Worm (Caenorhabditis elegans) whole organism, young adult: ENCODE measurements around the gene ints-11.

Experiments
- B0035.1 ChIP-seq: sonication (generic microtip); optimal IDR thresholded peaks from 2 replicates; lab custom pipeline; 2016; ENCODE audit warnings: missing genetic modification characterization, mild to moderate bottlenecking, missing compliant biosample characterization, missing genotype, missing genetic modification reagents
- F23B12.7 ChIP-seq: sonication (generic microtip); optimal IDR thresholded peaks from 2 replicates; lab custom pipeline; 2017; ENCODE audit warnings: missing genetic modification characterization, mild to moderate bottlenecking, missing compliant biosample characterization, antibody characterized with exemption, moderate library complexity; ENCODE audit not compliant: insufficient read depth
- F52B5.7 ChIP-seq: sonication (generic microtip); optimal IDR thresholded peaks from 2 replicates; lab custom pipeline; 2016; ENCODE audit warnings: mild to moderate bottlenecking, missing genetic modification characterization, missing compliant biosample characterization
- F55B11.4 ChIP-seq: sonication (generic microtip); optimal IDR thresholded peaks from 2 replicates; lab custom pipeline; 2016; ENCODE audit warnings: missing compliant biosample characterization, missing genetic modification characterization, borderline replicate concordance; ENCODE audit not compliant: insufficient read depth
- F57A8.1 ChIP-seq: fragments of 200-800 bp; sonication (Bioruptor generic); optimal IDR thresholded peaks from 2 replicates; lab custom pipeline; 2018; ENCODE audit warnings: mild to moderate bottlenecking, missing genetic modification characterization, moderate library complexity, missing compliant biosample characterization
- K12H6.12 ChIP-seq: fragments of 200-800 bp; sonication (Bioruptor generic); optimal IDR thresholded peaks from 2 replicates; lab custom pipeline; 2018; ENCODE audit warnings: mild to moderate bottlenecking, missing genetic modification characterization, missing compliant biosample characterization
- T07F8.4 ChIP-seq: sonication (generic microtip); optimal IDR thresholded peaks from 2 replicates; lab custom pipeline; 2016; ENCODE audit warnings: mild to moderate bottlenecking, missing genetic modification characterization, moderate library complexity, missing compliant biosample characterization
- Y53G8AR.9 ChIP-seq: fragments of 200-800 bp; sonication (Bioruptor generic); conservative IDR thresholded peaks from 2 replicates; pipeline ENCODE4 v1.3.6; 2022; ENCODE audit warnings: missing genetic modification reagents, missing genetic modification characterization, missing compliant biosample characterization
- Y79H2A.3 ChIP-seq: fragments of 200-800 bp; sonication (Bioruptor generic); conservative IDR thresholded peaks from 2 replicates; pipeline ENCODE4 v1.3.6; 2022; ENCODE audit warnings: missing genetic modification reagents, missing genetic modification characterization, missing compliant biosample characterization
- Y95B8A.8 ChIP-seq: fragments of 200-800 bp; sonication (Bioruptor generic); IDR thresholded peaks from 2 replicates; pipeline ENCODE4 v1.3.6; 2022; ENCODE audit warnings: missing genetic modification reagents, missing genetic modification characterization, missing compliant biosample characterization
- akir-1 ChIP-seq: fragments of 200-800 bp; sonication (Bioruptor generic); optimal IDR thresholded peaks from 2 replicates; lab custom pipeline; 2018; ENCODE audit warnings: mild to moderate bottlenecking, missing genetic modification characterization, moderate library complexity, missing compliant biosample characterization
- aptf-2 ChIP-seq: fragments of 200-800 bp; sonication (Bioruptor generic); conservative IDR thresholded peaks from 2 replicates; pipeline ENCODE4 v1.3.6; 2022; ENCODE audit warnings: missing genetic modification reagents, missing genetic modification characterization, missing compliant biosample characterization
- athp-1 ChIP-seq: sonication (generic microtip); optimal IDR thresholded peaks from 2 replicates; lab custom pipeline; 2017; ENCODE audit warnings: mild to moderate bottlenecking, missing genetic modification characterization, missing compliant biosample characterization
- attf-3 ChIP-seq: fragments of 200-800 bp; sonication (Bioruptor generic); conservative IDR thresholded peaks from 2 replicates; pipeline ENCODE4 v1.3.6; 2022; ENCODE audit warnings: missing genetic modification reagents, missing genetic modification characterization, missing compliant biosample characterization
- attf-6 ChIP-seq: fragments of 200-800 bp; sonication (Bioruptor generic); IDR thresholded peaks from 2 replicates; pipeline ENCODE4 v1.3.6; 2022; ENCODE audit warnings: missing genetic modification reagents, missing genetic modification characterization, missing compliant biosample characterization
- bed-1 ChIP-seq: fragments of 200-800 bp; sonication (Bioruptor generic); IDR thresholded peaks from 2 replicates; pipeline ENCODE4 v1.3.6; 2022; ENCODE audit warnings: missing genetic modification reagents, missing genetic modification characterization, missing compliant biosample characterization
- cebp-1 ChIP-seq, 2 experiments: fragments of 200-800 bp in 1 of 2; sonication (Bioruptor generic) in 1 of 2; sonication (generic microtip) in 1 of 2; IDR thresholded peaks in 1 of 2; optimal IDR thresholded peaks in 1 of 2; 2 replicates each; pipeline versions ENCODE4 v1.3.6 to Lab custom; 2017 to 2022; ENCODE audit warnings: missing compliant biosample characterization in 2 of 2, missing genetic modification characterization in 2 of 2, mild to moderate bottlenecking in 1 of 2, missing genetic modification reagents in 1 of 2, moderate library complexity in 1 of 2
- ceh-27 ChIP-seq: fragments of 200-800 bp; sonication (Bioruptor generic); optimal IDR thresholded peaks from 2 replicates; lab custom pipeline; 2018; ENCODE audit warnings: mild to moderate bottlenecking, missing genetic modification characterization, moderate library complexity, missing compliant biosample characterization
- ceh-58 ChIP-seq: fragments of 200-800 bp; sonication (Bioruptor generic); IDR thresholded peaks from 2 replicates; pipeline ENCODE4 v1.3.6; 2022; ENCODE audit warnings: missing genetic modification characterization, missing compliant biosample characterization
- chd-7 ChIP-seq: sonication (generic microtip); optimal IDR thresholded peaks from 2 replicates; lab custom pipeline; 2016; ENCODE audit warnings: mild to moderate bottlenecking, missing genetic modification characterization, moderate library complexity, missing compliant biosample characterization
- dox-1 ChIP-seq: fragments of 200-800 bp; sonication (Bioruptor generic); IDR thresholded peaks from 2 replicates; pipeline ENCODE4 v1.3.6; 2022; ENCODE audit warnings: missing genetic modification reagents, missing genetic modification characterization, missing compliant biosample characterization
- efl-1 ChIP-seq: fragments of 150-350 bp; optimal IDR thresholded peaks from 2 replicates; lab custom pipeline; 2014; ENCODE audit warnings: missing biosample characterization, missing genetic modification reagents, missing genetic modification characterization
- egl-18 ChIP-seq: fragments of 200-800 bp; sonication (Bioruptor generic); IDR thresholded peaks from 2 replicates; pipeline ENCODE4 v1.3.6; 2022; ENCODE audit warnings: missing genetic modification reagents, missing genetic modification characterization, missing compliant biosample characterization
- egl-44 ChIP-seq: fragments of 200-800 bp; sonication (Bioruptor generic); IDR thresholded peaks from 2 replicates; pipeline ENCODE4 v1.3.6; 2022; ENCODE audit warnings: missing genetic modification reagents, missing genetic modification characterization, missing compliant biosample characterization
- ekl-4 ChIP-seq: fragments of 200-800 bp; sonication (Bioruptor generic); IDR thresholded peaks from 2 replicates; pipeline ENCODE4 v1.3.6; 2022; ENCODE audit warnings: missing genetic modification reagents, missing genetic modification characterization, missing compliant biosample characterization
- ets-4 ChIP-seq: fragments of 200-800 bp; sonication (Bioruptor generic); optimal IDR thresholded peaks from 2 replicates; lab custom pipeline; 2018; ENCODE audit warnings: mild to moderate bottlenecking, missing genetic modification characterization, missing compliant biosample characterization
- hmg-1.2 ChIP-seq: fragments of 200-800 bp; sonication (Bioruptor generic); IDR thresholded peaks from 2 replicates; pipeline ENCODE4 v1.3.6; 2022; ENCODE audit warnings: missing genetic modification reagents, missing genetic modification characterization, missing compliant biosample characterization
- lin-26 ChIP-seq: fragments of 200-800 bp; sonication (Bioruptor generic); IDR thresholded peaks from 2 replicates; pipeline ENCODE4 v1.3.6; 2022; ENCODE audit warnings: missing genetic modification reagents, missing genetic modification characterization, missing compliant biosample characterization
- lin-35 ChIP-seq, 3 experiments: fragments of 150-350 bp in 2 of 3; sonication (generic microtip) in 1 of 3; optimal IDR thresholded peaks; 2 replicates each; lab custom pipeline; 2014 to 2018; ENCODE audit warnings: missing biosample characterization in 3 of 3, missing genetic modification characterization in 3 of 3, missing genetic modification reagents in 3 of 3
- lin-54 ChIP-seq: fragments of 200-800 bp; sonication (Bioruptor generic); optimal IDR thresholded peaks from 2 replicates; lab custom pipeline; 2018; ENCODE audit warnings: mild to moderate bottlenecking, missing genetic modification characterization, missing compliant biosample characterization
- lir-1 ChIP-seq: fragments of 200-800 bp; sonication (Bioruptor generic); conservative IDR thresholded peaks from 2 replicates; pipeline ENCODE4 v1.3.6; 2022; ENCODE audit warnings: missing genetic modification reagents, missing genetic modification characterization, missing compliant biosample characterization
- madf-6 ChIP-seq: fragments of 200-800 bp; sonication (Bioruptor generic); IDR thresholded peaks from 2 replicates; pipeline ENCODE4 v1.3.6; 2022; ENCODE audit warnings: missing genetic modification reagents, missing genetic modification characterization, missing compliant biosample characterization
- mcd-1 ChIP-seq: fragments of 200-800 bp; sonication (Bioruptor generic); IDR thresholded peaks from 2 replicates; pipeline ENCODE4 v1.3.6; 2022; ENCODE audit warnings: missing genetic modification reagents, missing genetic modification characterization, missing compliant biosample characterization
- mxl-1 ChIP-seq: sonication (generic microtip); optimal IDR thresholded peaks from 2 replicates; lab custom pipeline; 2016; ENCODE audit warnings: missing genetic modification characterization, missing compliant biosample characterization
- nfyb-1 ChIP-seq: fragments of 200-800 bp; sonication (Bioruptor generic); IDR thresholded peaks from 2 replicates; pipeline ENCODE4 v1.3.6; 2022; ENCODE audit warnings: missing genetic modification reagents, missing genetic modification characterization, missing compliant biosample characterization
- nhr-80 ChIP-seq: sonication (generic microtip); optimal IDR thresholded peaks from 2 replicates; lab custom pipeline; 2016; ENCODE audit warnings: missing genetic modification characterization, missing compliant biosample characterization
- rpc-1 ChIP-seq, 2 experiments: fragments of 150-350 bp in 1 of 2; sonication (generic microtip) in 1 of 2; optimal IDR thresholded peaks; 2 replicates each; lab custom pipeline; 2014 to 2018; ENCODE audit warnings: missing biosample characterization in 1 of 2, missing genetic modification characterization in 1 of 2, missing genetic modification reagents in 1 of 2, missing genotype in 1 of 2
- sdz-38 ChIP-seq: sonication (generic microtip); optimal IDR thresholded peaks from 2 replicates; lab custom pipeline; 2016; ENCODE audit warnings: missing genotype, missing genetic modification characterization, missing compliant biosample characterization
- snpc-4 ChIP-seq, 5 experiments: fragments of 150-350 bp in 1 of 5; sonication (generic microtip) in 4 of 5; optimal IDR thresholded peaks; 2 replicates each; lab custom pipeline; 2014 to 2018; ENCODE audit warnings: missing genetic modification characterization in 5 of 5, missing biosample characterization in 3 of 5, antibody characterized with exemption in 2 of 5, mild to moderate bottlenecking in 2 of 5, missing compliant biosample characterization in 2 of 5, missing genotype in 2 of 5, moderate library complexity in 2 of 5, missing genetic modification reagents in 1 of 5
- somi-1 ChIP-seq: fragments of 200-800 bp; sonication (Bioruptor generic); optimal IDR thresholded peaks from 2 replicates; lab custom pipeline; 2018; ENCODE audit warnings: mild to moderate bottlenecking, missing genetic modification characterization, missing compliant biosample characterization
- sptf-2 ChIP-seq: fragments of 200-800 bp; sonication (Bioruptor generic); optimal IDR thresholded peaks from 2 replicates; lab custom pipeline; 2018; ENCODE audit warnings: mild to moderate bottlenecking, missing genetic modification characterization, missing compliant biosample characterization
- unc-130 ChIP-seq: sonication (generic microtip); optimal IDR thresholded peaks from 2 replicates; lab custom pipeline; 2016; ENCODE audit warnings: missing genetic modification reagents, missing genetic modification characterization, missing compliant biosample characterization
- zim-3 ChIP-seq: sonication (generic microtip); optimal IDR thresholded peaks from 2 replicates; lab custom pipeline; 2017; ENCODE audit warnings: mild to moderate bottlenecking, missing genetic modification characterization, moderate library complexity, missing compliant biosample characterization
- ztf-22 ChIP-seq: fragments of 200-800 bp; sonication (Bioruptor generic); optimal IDR thresholded peaks from 2 replicates; lab custom pipeline; 2018; ENCODE audit warnings: mild to moderate bottlenecking, missing genetic modification characterization, moderate library complexity, missing compliant biosample characterization
- ztf-3 ChIP-seq: fragments of 200-800 bp; sonication (Bioruptor generic); optimal IDR thresholded peaks from 2 replicates; lab custom pipeline; 2018; ENCODE audit warnings: mild to moderate bottlenecking, missing genetic modification characterization, missing compliant biosample characterization
- ztf-6 ChIP-seq: fragments of 200-800 bp; sonication (Bioruptor generic); IDR thresholded peaks from 2 replicates; pipeline ENCODE4 v1.3.6; 2022; ENCODE audit warnings: missing genetic modification reagents, missing genetic modification characterization, missing compliant biosample characterization

Gene ints-11

ce11 chrII:8131413-8131966 is 11.8 kb downstream of the ints-11 start (continued):
- TF ChIP-seq sdz-38 (tag; lab: Kevin White, UChicago) = no peak
- TF ChIP-seq Y79H2A.3 (GFP tag; lab: Robert Waterston, UW) = no peak
- no peak for TF ChIP-seq F57A8.1 (GFP tag; lab: Kevin White, UChicago)
- no peak for TF ChIP-seq ekl-4
- TF ChIP-seq somi-1 (GFP tag; lab: Kevin White, UChicago) = no peak
- no peak for TF ChIP-seq sptf-2 (GFP tag; lab: Kevin White, UChicago)
- TF ChIP-seq aptf-2 (GFP tag; lab: Robert Waterston, UW) = no peak
- TF ChIP-seq madf-6 = no peak
- 0 out of 2 replicates have a peak, but pooled peaks have one; percentile 18 for TF ChIP-seq Y53G8AR.9
- no peak for TF ChIP-seq cebp-1 (GFP tag; IDR thresholded peaks at IDR 0.05; lab: Robert Waterston, UW)
- TF ChIP-seq cebp-1 (tag; optimal IDR thresholded peaks at IDR 0.05; lab: Kevin White, UChicago) = peak; percentile 51
- no peak for TF ChIP-seq F23B12.7
- TF ChIP-seq Y95B8A.8 = no peak
- TF ChIP-seq dox-1 (GFP tag; lab: Robert Waterston, UW) = no peak
- no peak for TF ChIP-seq B0035.1 (tag; lab: Kevin White, UChicago)
- TF ChIP-seq mxl-1 (tag; lab: Kevin White, UChicago) = no peak
- TF ChIP-seq ztf-22 (GFP tag; lab: Kevin White, UChicago) = peak; percentile 44
- TF ChIP-seq ceh-58 (GFP tag; lab: Robert Waterston, UW) = no peak
- TF ChIP-seq chd-7 (tag; lab: Kevin White, UChicago) = peak; percentile 54
- no peak for TF ChIP-seq T07F8.4 (tag; lab: Kevin White, UChicago)
- TF ChIP-seq egl-44 (GFP tag; lab: Robert Waterston, UW) = 0 out of 2 replicates have a peak, but pooled peaks have one; percentile 20
- TF ChIP-seq hmg-1.2 (GFP tag; lab: Robert Waterston, UW) = peak; percentile 54; the same call in 1 of the 2 replicates
- no peak for TF ChIP-seq snpc-4 (GFP tag; optimal IDR thresholded peaks at IDR 0.05; lab: Kevin White, UChicago)
- TF ChIP-seq snpc-4 (tag; optimal IDR thresholded peaks at IDR 0.05; lab: Kevin White, UChicago) = no peak
- TF ChIP-seq mcd-1 = no peak
- TF ChIP-seq lin-35 (GFP tag; optimal IDR thresholded peaks at IDR 0.05; lab: Kevin White, UChicago) = peak in 1 of 3 experiments; percentile 29
- TF ChIP-seq ceh-27 (GFP tag; lab: Kevin White, UChicago) = peak; percentile 28
- TF ChIP-seq egl-18 (GFP tag; lab: Robert Waterston, UW) = no peak
- no peak for TF ChIP-seq F55B11.4
- peak; percentile 72 for TF ChIP-seq K12H6.12 (tag; lab: Kevin White, UChicago)
- TF ChIP-seq zim-3 (tag; lab: Kevin White, UChicago) = no peak
- TF ChIP-seq lin-26 = no peak
- TF ChIP-seq lin-54 = no peak
- no peak for TF ChIP-seq nhr-80 (tag; lab: Kevin White, UChicago)
- peak; percentile 39 for TF ChIP-seq F52B5.7
- peak; percentile 54; the same call in 1 of the 2 replicates for TF ChIP-seq attf-3 (GFP tag; lab: Robert Waterston, UW)
- no peak for TF ChIP-seq akir-1

- TF ChIP-seq nfyb-1 (GFP tag; lab: Robert Waterston, UW) = no peak
- no peak for TF ChIP-seq cebp-1 (GFP tag; IDR thresholded peaks at IDR 0.05; lab: Robert Waterston, UW)
- peak; percentile 28 for TF ChIP-seq cebp-1 (tag; optimal IDR thresholded peaks at IDR 0.05; lab: Kevin White, UChicago)
- TF ChIP-seq ets-4 (GFP tag; lab: Kevin White, UChicago) = no peak
- TF ChIP-seq rpc-1 (optimal IDR thresholded peaks at IDR 0.05; lab: Kevin White, UChicago) = no peak
- no peak for TF ChIP-seq rpc-1 (tag; optimal IDR thresholded peaks at IDR 0.05; lab: Kevin White, UChicago)
- TF ChIP-seq attf-3 (GFP tag; lab: Robert Waterston, UW) = no peak
- 0 out of 2 replicates have a peak, but pooled peaks have one; percentile 5 for TF ChIP-seq hmg-1.2 (GFP tag; lab: Robert Waterston, UW)
- no peak for TF ChIP-seq athp-1 (tag; lab: Kevin White, UChicago)
- TF ChIP-seq attf-6 = no peak
- no peak for TF ChIP-seq ztf-6
- no peak for TF ChIP-seq unc-130 (GFP tag; lab: Kevin White, UChicago)
- TF ChIP-seq dox-1 (GFP tag; lab: Robert Waterston, UW) = 0 out of 2 replicates have a peak, but pooled peaks have one; percentile 11
- no peak for TF ChIP-seq ztf-3 (GFP tag; lab: Kevin White, UChicago)
- TF ChIP-seq bed-1 (GFP tag; lab: Robert Waterston, UW) = no peak
- TF ChIP-seq lir-1 (GFP tag; lab: Robert Waterston, UW) = no peak
- TF ChIP-seq efl-1 = no peak
- no peak for TF ChIP-seq F52B5.7
These were observed 12.5 kb downstream of the ints-11 start for ce11 chrII:8130792-8131191.
